Worm (Caenorhabditis elegans) whole organism, late embryonic: ENCODE data around the gene lpd-9.
A peak's percentile ranks its signal among the peaks of the same experiment; 100 is the strongest.

Experiments used
- C08G9.2 ChIP-seq: sonication (generic microtip); optimal IDR thresholded peaks from 2 replicates; lab custom pipeline; 2016; ENCODE audit warnings: mild to moderate bottlenecking, missing genetic modification characterization, moderate library complexity, missing compliant biosample characterization
- C38D4.7 ChIP-seq: fragments of 200-800 bp; sonication (Bioruptor generic); optimal IDR thresholded peaks from 2 replicates; lab custom pipeline; 2018; ENCODE audit warnings: mild to moderate bottlenecking, missing genetic modification characterization, moderate library complexity, missing compliant biosample characterization
- F13H6.1 ChIP-seq: sonication (generic microtip); optimal IDR thresholded peaks from 2 replicates; lab custom pipeline; 2016; ENCODE audit warnings: missing genetic modification characterization, missing compliant biosample characterization
- K09A11.1 ChIP-seq: sonication (generic microtip); optimal IDR thresholded peaks from 2 replicates; lab custom pipeline; 2017; ENCODE audit warnings: antibody characterized with exemption, mild to moderate bottlenecking, missing genetic modification characterization, missing compliant biosample characterization; ENCODE audit not compliant: insufficient read depth
- Y22D7AL.16 ChIP-seq: sonication (generic microtip); optimal IDR thresholded peaks from 2 replicates; lab custom pipeline; 2016; ENCODE audit warnings: missing genetic modification characterization, missing compliant biosample characterization
- ahr-1 ChIP-seq: sonication (generic microtip); optimal IDR thresholded peaks from 2 replicates; lab custom pipeline; 2016; ENCODE audit warnings: missing genetic modification characterization, missing compliant biosample characterization
- ama-1 ChIP-seq: fragments of 150-350 bp; optimal IDR thresholded peaks from 2 replicates; lab custom pipeline; 2014
- ceh-19 ChIP-seq: fragments of 200-800 bp; sonication (Bioruptor generic); optimal IDR thresholded peaks from 2 replicates; lab custom pipeline; 2018; ENCODE audit warnings: mild to moderate bottlenecking, missing genetic modification characterization, missing compliant biosample characterization
- ceh-2 ChIP-seq: sonication (generic microtip); optimal IDR thresholded peaks from 2 replicates; lab custom pipeline; 2016; ENCODE audit warnings: missing genotype, missing genetic modification characterization, missing compliant biosample characterization
- ceh-22 ChIP-seq: sonication (generic microtip); optimal IDR thresholded peaks from 2 replicates; lab custom pipeline; 2017; ENCODE audit warnings: missing biosample characterization, missing genetic modification characterization
- ceh-24 ChIP-seq: sonication (generic microtip); optimal IDR thresholded peaks from 2 replicates; lab custom pipeline; 2016; ENCODE audit warnings: mild to moderate bottlenecking, missing genetic modification characterization, missing compliant biosample characterization
- ceh-31 ChIP-seq: sonication (generic microtip); optimal IDR thresholded peaks from 2 replicates; lab custom pipeline; 2016; ENCODE audit warnings: missing genetic modification characterization, missing compliant biosample characterization
- ceh-48 ChIP-seq: sonication (generic microtip); optimal IDR thresholded peaks from 2 replicates; lab custom pipeline; 2016; ENCODE audit warnings: missing genetic modification characterization, inconsistent platforms, missing compliant biosample characterization
- ceh-6 ChIP-seq: fragments of 200-800 bp; sonication (Bioruptor generic); optimal IDR thresholded peaks from 2 replicates; lab custom pipeline; 2018; ENCODE audit warnings: mild to moderate bottlenecking, missing genetic modification characterization, missing compliant biosample characterization
- ceh-9 ChIP-seq: sonication (generic microtip); optimal IDR thresholded peaks from 2 replicates; lab custom pipeline; 2016; ENCODE audit warnings: mild to moderate bottlenecking, missing genetic modification characterization, inconsistent platforms, missing compliant biosample characterization
- che-1 ChIP-seq: sonication (generic microtip); optimal IDR thresholded peaks from 2 replicates; lab custom pipeline; 2016; ENCODE audit warnings: mild to moderate bottlenecking, missing genetic modification characterization, missing compliant biosample characterization
- dmd-4 ChIP-seq: sonication (generic microtip); optimal IDR thresholded peaks from 2 replicates; lab custom pipeline; 2016; ENCODE audit warnings: borderline replicate concordance, missing genetic modification characterization, missing compliant biosample characterization
- elt-2 ChIP-seq: sonication (generic microtip); optimal IDR thresholded peaks from 2 replicates; lab custom pipeline; 2016; ENCODE audit warnings: missing genetic modification reagents, missing genetic modification characterization, missing compliant biosample characterization
- ets-4 ChIP-seq: sonication (generic microtip); optimal IDR thresholded peaks from 2 replicates; lab custom pipeline; 2016; ENCODE audit warnings: missing genetic modification characterization, missing compliant biosample characterization
- eyg-1 ChIP-seq: sonication (generic microtip); optimal IDR thresholded peaks from 2 replicates; lab custom pipeline; 2016; ENCODE audit warnings: missing genotype, missing genetic modification characterization, missing compliant biosample characterization
- fax-1 ChIP-seq: sonication (generic microtip); optimal IDR thresholded peaks from 2 replicates; lab custom pipeline; 2016; ENCODE audit warnings: missing genotype, missing genetic modification characterization, missing compliant biosample characterization
- hlh-13 ChIP-seq: fragments of 200-800 bp; sonication (Bioruptor generic); optimal IDR thresholded peaks from 2 replicates; lab custom pipeline; 2018; ENCODE audit warnings: mild to moderate bottlenecking, missing genetic modification characterization, missing compliant biosample characterization
- hlh-15 ChIP-seq: sonication (generic microtip); optimal IDR thresholded peaks from 2 replicates; lab custom pipeline; 2016; ENCODE audit warnings: missing genetic modification characterization, missing compliant biosample characterization
- hlh-30 ChIP-seq: sonication (generic microtip); optimal IDR thresholded peaks from 2 replicates; lab custom pipeline; 2017; ENCODE audit warnings: antibody characterized with exemption, missing genetic modification characterization, missing compliant biosample characterization; ENCODE audit not compliant: insufficient read depth
- hlh-8 ChIP-seq: sonication (generic microtip); optimal IDR thresholded peaks from 2 replicates; lab custom pipeline; 2016; ENCODE audit warnings: missing genotype, missing genetic modification characterization, missing compliant biosample characterization
- lin-11 ChIP-seq: fragments of 200-800 bp; sonication (Bioruptor generic); optimal IDR thresholded peaks from 2 replicates; lab custom pipeline; 2018; ENCODE audit warnings: mild to moderate bottlenecking, missing genetic modification characterization, missing compliant biosample characterization
- madf-2 ChIP-seq: sonication (generic microtip); optimal IDR thresholded peaks from 2 replicates; lab custom pipeline; 2017; ENCODE audit warnings: missing genetic modification characterization, missing compliant biosample characterization
- mec-3 ChIP-seq: sonication (generic microtip); optimal IDR thresholded peaks from 2 replicates; lab custom pipeline; 2016; ENCODE audit warnings: borderline replicate concordance, missing genetic modification characterization, missing compliant biosample characterization
- nhr-11 ChIP-seq: fragments of 150-350 bp; optimal IDR thresholded peaks from 2 replicates; lab custom pipeline; 2014; ENCODE audit warnings: missing biosample characterization, missing genetic modification characterization
- nhr-232 ChIP-seq: sonication (generic microtip); optimal IDR thresholded peaks from 2 replicates; lab custom pipeline; 2016; ENCODE audit warnings: missing genetic modification characterization, missing compliant biosample characterization
- npax-4 ChIP-seq: sonication (generic microtip); optimal IDR thresholded peaks from 2 replicates; lab custom pipeline; 2016; ENCODE audit warnings: missing genetic modification characterization, missing compliant biosample characterization
- pag-3 ChIP-seq: sonication (generic microtip); optimal IDR thresholded peaks from 2 replicates; lab custom pipeline; 2016; ENCODE audit warnings: missing compliant biosample characterization, missing genetic modification characterization, borderline replicate concordance
- pat-9 ChIP-seq: fragments of 200-800 bp; sonication (Bioruptor generic); optimal IDR thresholded peaks from 2 replicates; lab custom pipeline; 2018; ENCODE audit warnings: mild to moderate bottlenecking, missing genetic modification characterization, moderate library complexity, missing compliant biosample characterization
- pax-1 ChIP-seq: fragments of 150-350 bp; optimal IDR thresholded peaks from 2 replicates; lab custom pipeline; 2014; ENCODE audit warnings: missing biosample characterization, missing genetic modification characterization
- ref-2 ChIP-seq: sonication (generic microtip); optimal IDR thresholded peaks from 2 replicates; lab custom pipeline; 2016; ENCODE audit warnings: missing genetic modification characterization, missing compliant biosample characterization
- rnt-1 ChIP-seq: sonication (generic microtip); optimal IDR thresholded peaks from 2 replicates; lab custom pipeline; 2016; ENCODE audit warnings: missing genetic modification characterization, missing compliant biosample characterization
- sox-2 ChIP-seq: fragments of 200-800 bp; sonication (Bioruptor generic); IDR thresholded peaks from 2 replicates; pipeline ENCODE4 v1.3.6; 2022; ENCODE audit warnings: missing genetic modification reagents, missing genetic modification characterization, missing compliant biosample characterization
- sox-4 ChIP-seq: sonication (generic microtip); optimal IDR thresholded peaks from 2 replicates; lab custom pipeline; 2017; ENCODE audit warnings: mild to moderate bottlenecking, missing genetic modification characterization, inconsistent platforms, missing compliant biosample characterization
- syd-9 ChIP-seq: sonication (generic microtip); optimal IDR thresholded peaks from 2 replicates; lab custom pipeline; 2016; ENCODE audit warnings: mild to moderate bottlenecking, missing genetic modification characterization, moderate library complexity, missing compliant biosample characterization
- tbx-2 ChIP-seq: sonication (generic microtip); optimal IDR thresholded peaks from 2 replicates; lab custom pipeline; 2016; ENCODE audit warnings: missing genetic modification characterization, missing compliant biosample characterization
- ttx-3 ChIP-seq: sonication (generic microtip); optimal IDR thresholded peaks from 2 replicates; lab custom pipeline; 2016; ENCODE audit warnings: missing genetic modification reagents, missing genetic modification characterization, missing compliant biosample characterization
- unc-42 ChIP-seq: sonication (generic microtip); optimal IDR thresholded peaks from 2 replicates; lab custom pipeline; 2016; ENCODE audit warnings: missing genotype, missing genetic modification characterization, missing compliant biosample characterization
- unc-86 ChIP-seq: sonication (generic microtip); optimal IDR thresholded peaks from 2 replicates; lab custom pipeline; 2016; ENCODE audit warnings: missing genetic modification characterization, missing compliant biosample characterization
- ztf-16 ChIP-seq: sonication (generic microtip); optimal IDR thresholded peaks from 2 replicates; lab custom pipeline; 2017; ENCODE audit warnings: missing genetic modification characterization, missing compliant biosample characterization

Gene lpd-9

ce11 chrV:10536808-10537207 lies 42.3 kb upstream of the lpd-9 start (continued):
- TF ChIP-seq ref-2 (tag; lab: Kevin White, UChicago) (peak; percentile 66), ceh-31 (tag; lab: Kevin White, UChicago) (peak; percentile 77), Y22D7AL.16 (tag; lab: Kevin White, UChicago) (no peak), rnt-1 (tag; lab: Kevin White, UChicago) (peak; percentile 63), che-1 (tag; lab: Kevin White, UChicago) (no peak), ceh-2 (no peak), hlh-30 (peak; percentile 8), pax-1 (tag; lab: Kevin White, UChicago) (no peak), madf-2 (tag; lab: Kevin White, UChicago) (no peak), sox-4 (tag; lab: Kevin White, UChicago) (no peak), pag-3 (tag; lab: Kevin White, UChicago) (no peak), ttx-3 (tag; lab: Kevin White, UChicago) (no peak), lin-11 (tag; lab: Kevin White, UChicago) (no peak), nhr-232 (tag; lab: Kevin White, UChicago) (no peak), ceh-19 (GFP tag; lab: Kevin White, UChicago) (no peak), unc-86 (tag; lab: Kevin White, UChicago) (no peak), unc-42 (peak; percentile 91), fax-1 (tag; lab: Kevin White, UChicago) (no peak), ceh-9 (tag; lab: Kevin White, UChicago) (no peak), C38D4.7 (no peak), nhr-11 (tag; lab: Kevin White, UChicago) (no peak), mec-3 (no peak), dmd-4 (no peak), K09A11.1 (tag; lab: Kevin White, UChicago) (no peak), ceh-48 (tag; lab: Kevin White, UChicago) (peak; percentile 50), ceh-22 (no peak), ama-1 (no peak), npax-4 (no peak), tbx-2 (tag; lab: Kevin White, UChicago) (peak; percentile 67)

- TF ChIP-seq ceh-6 (GFP tag; lab: Kevin White, UChicago) (no peak), pax-1 (tag; lab: Kevin White, UChicago) (no peak), F13H6.1 (tag; lab: Kevin White, UChicago) (no peak), ttx-3 (tag; lab: Kevin White, UChicago) (no peak), che-1 (tag; lab: Kevin White, UChicago) (no peak), mec-3 (no peak), lin-11 (tag; lab: Kevin White, UChicago) (no peak), syd-9 (no peak), ceh-9 (tag; lab: Kevin White, UChicago) (no peak), elt-2 (tag; lab: Kevin White, UChicago) (no peak), npax-4 (no peak), sox-2 (GFP tag; lab: Robert Waterston, UW) (no peak), ceh-24 (tag; lab: Kevin White, UChicago) (no peak)
These were observed 40.0 kb upstream of the lpd-9 start, which contains the start of gene F25D1.8 for ce11 chrV:10539114-10539513. Gene F25D1.8 (plus strand): TSS chrV:10539414.

- TF ChIP-seq ttx-3 (tag; lab: Kevin White, UChicago) (no peak), sox-2 (GFP tag; lab: Robert Waterston, UW) (no peak), ahr-1 (tag; lab: Kevin White, UChicago) (no peak), ceh-9 (tag; lab: Kevin White, UChicago) (no peak), lin-11 (tag; lab: Kevin White, UChicago) (no peak), hlh-15 (no peak), pat-9 (tag; lab: Kevin White, UChicago) (no peak), tbx-2 (tag; lab: Kevin White, UChicago) (no peak), hlh-8 (tag; lab: Kevin White, UChicago) (no peak), C08G9.2 (tag; lab: Kevin White, UChicago) (no peak), che-1 (tag; lab: Kevin White, UChicago) (no peak), ztf-16 (no peak), ceh-48 (tag; lab: Kevin White, UChicago) (no peak), eyg-1 (tag; lab: Kevin White, UChicago) (no peak), ceh-31 (tag; lab: Kevin White, UChicago) (no peak), ets-4 (tag; lab: Kevin White, UChicago) (no peak), unc-86 (tag; lab: Kevin White, UChicago) (no peak), hlh-13 (GFP tag; lab: Kevin White, UChicago) (no peak)
These were observed 39.1 kb upstream of the lpd-9 start, which contains the start of gene degt-1 for ce11 chrV:10540024-10540423. Gene degt-1 (plus strand): TSS chrV:10540324.
